Worm (Caenorhabditis elegans) whole organism, L1 larva: ENCODE measurements around the gene H39E23.2.

Experiments
- C04F5.9 ChIP-seq: sonication (generic microtip); optimal IDR thresholded peaks from 2 replicates; lab custom pipeline; 2016; ENCODE audit warnings: missing genetic modification characterization, missing compliant biosample characterization
- C16A3.4 ChIP-seq: fragments of 150-350 bp; optimal IDR thresholded peaks from 2 replicates; lab custom pipeline; 2014; ENCODE audit warnings: missing biosample characterization, missing genetic modification characterization
- C34B4.2 ChIP-seq: sonication (generic microtip); optimal IDR thresholded peaks from 2 replicates; lab custom pipeline; 2017; ENCODE audit warnings: mild to moderate bottlenecking, missing genetic modification characterization, missing compliant biosample characterization
- F16B12.6 ChIP-seq: fragments of 150-350 bp; optimal IDR thresholded peaks from 2 replicates; lab custom pipeline; 2014; ENCODE audit warnings: missing biosample characterization, missing genetic modification characterization
- alr-1 ChIP-seq: fragments of 200-800 bp; sonication (Bioruptor generic); optimal IDR thresholded peaks from 2 replicates; lab custom pipeline; 2018; ENCODE audit warnings: borderline replicate concordance, mild to moderate bottlenecking, missing genetic modification characterization, missing compliant biosample characterization
- blmp-1 ChIP-seq: fragments of 150-350 bp; optimal IDR thresholded peaks from 2 replicates; lab custom pipeline; 2014; ENCODE audit warnings: missing biosample characterization, missing genetic modification characterization
- ceh-82 ChIP-seq, 3 experiments: fragments of 150-350 bp in 1 of 3; sonication (generic microtip) in 2 of 3; optimal IDR thresholded peaks; 2 replicates each; lab custom pipeline; 2014 to 2017; ENCODE audit warnings: missing biosample characterization in 3 of 3, missing genetic modification characterization in 3 of 3
- ceh-90 ChIP-seq: sonication (generic microtip); optimal IDR thresholded peaks from 2 replicates; lab custom pipeline; 2016; ENCODE audit warnings: missing genetic modification characterization, missing compliant biosample characterization
- ces-1 ChIP-seq: fragments of 150-350 bp; optimal IDR thresholded peaks from 2 replicates; lab custom pipeline; 2014; ENCODE audit warnings: missing biosample characterization, missing genetic modification reagents, missing genetic modification characterization
- dpl-1 ChIP-seq, 3 experiments: fragments of 150-350 bp in 2 of 3; sonication (generic microtip) in 1 of 3; optimal IDR thresholded peaks; 2 replicates each; lab custom pipeline; 2014 to 2017; ENCODE audit warnings: missing biosample characterization in 3 of 3, missing genetic modification characterization in 3 of 3, missing genetic modification reagents in 3 of 3
- dsc-1 ChIP-seq: sonication (generic microtip); optimal IDR thresholded peaks from 2 replicates; lab custom pipeline; 2016; ENCODE audit warnings: mild to moderate bottlenecking, missing genetic modification characterization, missing compliant biosample characterization
- efl-1 ChIP-seq, 4 experiments: fragments of 150-350 bp; optimal IDR thresholded peaks in 3 of 4; peaks in 1 of 4; 1 replicate in 1 of 4; 2 replicates in 3 of 4; lab custom pipeline; 2014; ENCODE audit warnings: missing biosample characterization in 2 of 4, missing genetic modification characterization in 2 of 4, missing genetic modification reagents in 2 of 4
- egl-13 ChIP-seq: sonication (generic microtip); optimal IDR thresholded peaks from 2 replicates; lab custom pipeline; 2016; ENCODE audit warnings: missing genotype, missing genetic modification reagents, missing genetic modification characterization, missing compliant biosample characterization
- egl-27 ChIP-seq, 2 experiments: fragments of 150-350 bp in 1 of 2; sonication (generic microtip); optimal IDR thresholded peaks; 3 replicates each; lab custom pipeline; 2017 to 2018; ENCODE audit warnings: missing biosample characterization in 2 of 2, missing genetic modification characterization in 2 of 2, missing genetic modification reagents in 2 of 2
- elt-3 ChIP-seq, 6 experiments: fragments of 150-350 bp in 1 of 6; sonication (generic microtip); optimal IDR thresholded peaks; 2 replicates each; lab custom pipeline; 2017 to 2018; ENCODE audit warnings: missing biosample characterization in 6 of 6, missing genetic modification characterization in 6 of 6, inconsistent platforms in 1 of 6
- ets-5 ChIP-seq: fragments of 200-800 bp; sonication (Bioruptor generic); IDR thresholded peaks from 2 replicates; pipeline ENCODE4 v1.3.6; 2022; ENCODE audit warnings: missing genetic modification characterization, missing compliant biosample characterization
- fos-1 ChIP-seq: fragments of 150-350 bp; optimal IDR thresholded peaks from 2 replicates; lab custom pipeline; 2014; ENCODE audit warnings: missing biosample characterization, missing genetic modification characterization
- grh-1 ChIP-seq: fragments of 200-800 bp; sonication (Bioruptor generic); IDR thresholded peaks from 2 replicates; pipeline ENCODE4 v1.3.6; 2022; ENCODE audit warnings: missing genetic modification reagents, missing genetic modification characterization, missing compliant biosample characterization
- hlh-17 ChIP-seq: fragments of 200-800 bp; sonication (Bioruptor generic); optimal IDR thresholded peaks from 2 replicates; lab custom pipeline; 2018; ENCODE audit warnings: missing genetic modification characterization, mild to moderate bottlenecking, missing compliant biosample characterization, moderate library complexity, borderline replicate concordance
- jun-1 ChIP-seq: fragments of 150-350 bp; optimal IDR thresholded peaks from 2 replicates; lab custom pipeline; 2014; ENCODE audit warnings: missing biosample characterization, missing genetic modification reagents, missing genetic modification characterization
- lin-13 ChIP-seq: fragments of 150-350 bp; optimal IDR thresholded peaks from 2 replicates; lab custom pipeline; 2014; ENCODE audit warnings: missing biosample characterization, missing genetic modification reagents, missing genetic modification characterization
- lin-14 ChIP-seq: fragments of 200-800 bp; sonication (Bioruptor generic); optimal IDR thresholded peaks from 2 replicates; lab custom pipeline; 2018; ENCODE audit warnings: mild to moderate bottlenecking, missing genetic modification characterization, moderate library complexity, missing compliant biosample characterization
- lin-35 ChIP-seq, 2 experiments: fragments of 150-350 bp; optimal IDR thresholded peaks; 2 replicates each; lab custom pipeline; 2014; ENCODE audit warnings: missing biosample characterization in 2 of 2, missing genetic modification characterization in 2 of 2, missing genetic modification reagents in 2 of 2
- lir-3 ChIP-seq: sonication (generic microtip); optimal IDR thresholded peaks from 2 replicates; lab custom pipeline; 2016; ENCODE audit warnings: mild to moderate bottlenecking, missing genetic modification characterization, moderate library complexity, missing compliant biosample characterization; ENCODE audit not compliant: poor library complexity
- lsy-2 ChIP-seq, 2 experiments: fragments of 150-350 bp; optimal IDR thresholded peaks; 2 replicates each; lab custom pipeline; 2014; ENCODE audit warnings: missing biosample characterization in 2 of 2, missing genetic modification characterization in 2 of 2
- mdl-1 ChIP-seq, 2 experiments: fragments of 150-350 bp; optimal IDR thresholded peaks; 2 replicates each; lab custom pipeline; 2014 to 2017; ENCODE audit warnings: missing biosample characterization in 2 of 2, missing genetic modification characterization in 2 of 2, inconsistent platforms in 1 of 2
- mef-2 ChIP-seq: fragments of 150-350 bp; optimal IDR thresholded peaks from 2 replicates; lab custom pipeline; 2014; ENCODE audit warnings: missing biosample characterization, missing genetic modification characterization
- nhr-11 ChIP-seq: fragments of 150-350 bp; optimal IDR thresholded peaks from 2 replicates; lab custom pipeline; 2014; ENCODE audit warnings: missing biosample characterization, missing genetic modification characterization
- nhr-20 ChIP-seq: sonication (generic microtip); optimal IDR thresholded peaks from 2 replicates; lab custom pipeline; 2016; ENCODE audit warnings: mild to moderate bottlenecking, missing genetic modification characterization, missing compliant biosample characterization
- nhr-237 ChIP-seq: fragments of 150-350 bp; optimal IDR thresholded peaks from 2 replicates; lab custom pipeline; 2014; ENCODE audit warnings: missing biosample characterization, missing genetic modification characterization
- nhr-28 ChIP-seq: fragments of 150-350 bp; optimal IDR thresholded peaks from 2 replicates; lab custom pipeline; 2014; ENCODE audit warnings: missing biosample characterization, missing genetic modification characterization
- nhr-47 ChIP-seq: sonication (generic microtip); optimal IDR thresholded peaks from 2 replicates; lab custom pipeline; 2016; ENCODE audit warnings: mild to moderate bottlenecking, missing genetic modification characterization, moderate library complexity, missing compliant biosample characterization
- nhr-76 ChIP-seq: sonication (generic microtip); optimal IDR thresholded peaks from 2 replicates; lab custom pipeline; 2017; ENCODE audit warnings: missing biosample characterization, missing genetic modification characterization
- nhr-85 ChIP-seq: sonication (generic microtip); peaks from one replicate; lab custom pipeline; 2016; ENCODE audit warnings: missing genetic modification characterization, inconsistent platforms, missing compliant biosample characterization
- pqm-1 ChIP-seq: sonication (generic microtip); optimal IDR thresholded peaks from 3 replicates; lab custom pipeline; 2017; ENCODE audit warnings: missing biosample characterization, missing genetic modification characterization
- rnt-1 ChIP-seq: sonication (generic microtip); optimal IDR thresholded peaks from 2 replicates; lab custom pipeline; 2016; ENCODE audit warnings: mild to moderate bottlenecking, missing genetic modification characterization, moderate library complexity, missing compliant biosample characterization
- snpc-4 ChIP-seq: fragments of 150-350 bp; optimal IDR thresholded peaks from 2 replicates; lab custom pipeline; 2014; ENCODE audit warnings: missing biosample characterization, missing genetic modification characterization
- snu-23 ChIP-seq: sonication (generic microtip); optimal IDR thresholded peaks from 2 replicates; lab custom pipeline; 2016; ENCODE audit warnings: missing genetic modification characterization, missing compliant biosample characterization
- sptf-1 ChIP-seq: fragments of 150-350 bp; optimal IDR thresholded peaks from 2 replicates; lab custom pipeline; 2014; ENCODE audit warnings: missing biosample characterization, missing genetic modification characterization
- sup-37 ChIP-seq: fragments of 200-800 bp; sonication (Bioruptor generic); optimal IDR thresholded peaks from 2 replicates; lab custom pipeline; 2018; ENCODE audit warnings: mild to moderate bottlenecking, missing genetic modification characterization, missing compliant biosample characterization
- swsn-7 ChIP-seq: sonication (generic microtip); optimal IDR thresholded peaks from 2 replicates; lab custom pipeline; 2016; ENCODE audit warnings: missing genetic modification characterization, missing compliant biosample characterization
- tbx-2 ChIP-seq: sonication (generic microtip); optimal IDR thresholded peaks from 2 replicates; lab custom pipeline; 2016; ENCODE audit warnings: missing genetic modification characterization, missing compliant biosample characterization
- tlp-1 ChIP-seq: fragments of 150-350 bp; optimal IDR thresholded peaks from 2 replicates; lab custom pipeline; 2014; ENCODE audit warnings: missing biosample characterization, missing genetic modification characterization
- unc-130 ChIP-seq: fragments of 150-350 bp; optimal IDR thresholded peaks from 2 replicates; lab custom pipeline; 2017; ENCODE audit warnings: missing biosample characterization, missing genetic modification characterization, inconsistent platforms
- unc-30 ChIP-seq: sonication (generic microtip); optimal IDR thresholded peaks from 2 replicates; lab custom pipeline; 2017; ENCODE audit warnings: missing biosample characterization, missing genetic modification characterization
- unc-62 ChIP-seq: fragments of 150-350 bp; optimal IDR thresholded peaks from 2 replicates; lab custom pipeline; 2014; ENCODE audit warnings: missing biosample characterization, missing genetic modification reagents, missing genetic modification characterization
- unc-98 ChIP-seq: fragments of 200-800 bp; sonication (Bioruptor generic); IDR thresholded peaks from 2 replicates; pipeline ENCODE4 v1.3.6; 2022; ENCODE audit warnings: missing genetic modification characterization, missing compliant biosample characterization
- zag-1 ChIP-seq: fragments of 150-350 bp; optimal IDR thresholded peaks from 2 replicates; lab custom pipeline; 2014; ENCODE audit warnings: missing biosample characterization, missing genetic modification characterization

Gene H39E23.2

DNA sequence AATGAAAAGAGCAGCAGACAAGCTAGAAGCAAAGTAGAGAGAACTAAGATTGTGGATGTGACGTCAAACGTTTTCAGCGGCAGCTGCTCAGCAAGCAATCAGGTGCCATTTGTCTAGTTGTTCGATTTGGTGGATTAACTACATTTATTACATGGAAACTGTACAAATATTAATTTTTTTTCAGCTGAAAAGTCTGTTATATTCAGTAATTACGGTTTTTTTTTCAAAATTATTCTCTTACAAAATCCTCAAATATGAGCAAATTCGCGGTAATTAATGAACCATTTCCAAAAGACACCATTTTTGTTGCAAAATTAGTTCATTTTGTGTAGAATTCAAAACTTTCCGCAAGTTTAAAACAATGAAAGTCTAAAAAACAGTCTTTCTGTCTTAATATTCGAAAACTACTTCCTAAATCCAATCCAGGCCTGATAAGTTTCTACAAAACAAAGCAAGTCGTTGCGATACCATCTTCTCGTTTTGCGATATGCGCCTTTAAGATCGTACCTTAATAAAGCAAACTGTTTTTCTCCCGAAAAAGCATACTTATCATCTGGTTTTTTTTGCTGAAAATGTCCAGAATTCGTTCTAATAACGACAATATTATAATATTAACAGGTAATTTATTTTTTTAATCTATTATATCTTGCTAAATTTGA, 19.7 kb upstream of the H39E23.2 start, which contains the start of the genes D1086.5 and him-5:
TSS of gene D1086.5 (minus strand) at position 51 of the 659 bp plus-strand sequence.
TSS of gene him-5 (plus strand) at position 118 of the 659 bp plus-strand sequence.
- TF ChIP-seq rnt-1 (peak; percentile 17), unc-98 (GFP tag; lab: Robert Waterston, UW) (no peak), unc-130 (peak; percentile 8), C04F5.9 (tag; lab: Kevin White, UChicago) (no peak), nhr-28 (tag; lab: Kevin White, UChicago) (no peak), hlh-17 (GFP tag; lab: Kevin White, UChicago) (no peak)
- TF ChIP-seq, all 84 proteins: peak for 2

DNA sequence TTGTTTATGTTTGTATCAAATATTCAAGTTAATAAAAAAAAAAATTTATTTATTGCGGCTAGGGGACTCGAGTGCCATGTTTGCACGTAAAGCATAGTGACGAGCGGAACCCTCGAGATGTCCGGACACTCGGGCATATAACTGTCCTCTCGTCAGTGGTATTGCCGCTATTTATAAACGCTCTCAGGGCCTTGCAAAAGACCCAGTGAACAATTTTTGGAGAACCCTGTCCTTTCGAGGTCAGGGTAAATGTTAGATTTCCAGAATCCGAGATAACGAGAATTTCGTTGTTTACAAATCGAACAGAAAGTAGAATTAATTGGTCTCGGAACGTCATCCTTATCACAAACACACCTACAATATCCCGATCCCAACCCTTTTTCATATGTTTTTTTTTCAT, 17.7 kb upstream of the H39E23.2 start, which contains the start of gene D1086.3:
TSS of gene D1086.3 (plus strand) at position 390 of the 400 bp plus-strand sequence.
- no peak for TF ChIP-seq dpl-1 (GFP tag; optimal IDR thresholded peaks at IDR 0.05; lab: Kevin White, UChicago)
- TF ChIP-seq nhr-237, result no peak
- peak; percentile 17 to 47 for TF ChIP-seq efl-1 (optimal IDR thresholded peaks at IDR 0.05; lab: Kevin White, UChicago)
- peak in 1 of 2 experiments; percentile 92 for TF ChIP-seq efl-1 (GFP tag; optimal IDR thresholded peaks at IDR 0.05 in 1 of 2; lab: Kevin White, UChicago)
- peak; percentile 72 for TF ChIP-seq nhr-47 (tag; lab: Kevin White, UChicago)
- TF ChIP-seq sptf-1 (tag; lab: Kevin White, UChicago), result no peak
- no peak for TF ChIP-seq lin-13
- no peak for TF ChIP-seq nhr-28 (tag; lab: Kevin White, UChicago)
- TF ChIP-seq nhr-20, result peak; percentile 51
- TF ChIP-seq alr-1 (tag; lab: Kevin White, UChicago), result no peak
- TF ChIP-seq ces-1, result no peak
- TF ChIP-seq unc-30 (tag; lab: Kevin White, UChicago), result no peak
- no peak for TF ChIP-seq mdl-1 (tag; optimal IDR thresholded peaks at IDR 0.05; lab: Kevin White, UChicago)
- TF ChIP-seq F16B12.6 (tag; lab: Kevin White, UChicago), result no peak
- TF ChIP-seq lir-3 (tag; lab: Kevin White, UChicago), result no peak
- TF ChIP-seq unc-62 (GFP tag; lab: Kevin White, UChicago), result no peak
- peak; percentile 82 for TF ChIP-seq rnt-1
- peak; percentile 87 for TF ChIP-seq nhr-85 (tag; lab: Kevin White, UChicago)
- no peak for TF ChIP-seq ets-5 (GFP tag; lab: Robert Waterston, UW)
- TF ChIP-seq C16A3.4 (tag; lab: Kevin White, UChicago), result no peak
- TF ChIP-seq lin-35 (GFP tag; optimal IDR thresholded peaks at IDR 0.05; lab: Kevin White, UChicago), result no peak
- TF ChIP-seq tlp-1 (tag; lab: Kevin White, UChicago), result no peak
- TF ChIP-seq fos-1 (tag; lab: Kevin White, UChicago), result no peak
- TF ChIP-seq nhr-11 (tag; lab: Kevin White, UChicago), result no peak
- no peak for TF ChIP-seq unc-130
- no peak for TF ChIP-seq mef-2 (tag; lab: Kevin White, UChicago)
- peak in 1 of 2 experiments; percentile 42 for TF ChIP-seq lsy-2 (tag; optimal IDR thresholded peaks at IDR 0.05; lab: Kevin White, UChicago)
- TF ChIP-seq snu-23 (GFP tag; lab: Kevin White, UChicago), result peak; percentile 48
- TF ChIP-seq pqm-1 (tag; lab: Kevin White, UChicago), result no peak
- TF ChIP-seq sup-37 (GFP tag; lab: Kevin White, UChicago), result no peak
- TF ChIP-seq egl-27 (tag; optimal IDR thresholded peaks at IDR 0.05; lab: Kevin White, UChicago), result no peak
- peak in 1 of 6 experiments; percentile 7 for TF ChIP-seq elt-3 (tag; optimal IDR thresholded peaks at IDR 0.05; lab: Kevin White, UChicago)
- no peak for TF ChIP-seq blmp-1
- TF ChIP-seq lin-14 (GFP tag; lab: Kevin White, UChicago), result peak; percentile 4
- TF ChIP-seq ceh-90, result no peak
- no peak for TF ChIP-seq nhr-76
- TF ChIP-seq unc-98 (GFP tag; lab: Robert Waterston, UW), result no peak
- peak; percentile 65 for TF ChIP-seq swsn-7
- TF ChIP-seq zag-1, result no peak
- no peak for TF ChIP-seq egl-13 (tag; lab: Kevin White, UChicago)
- TF ChIP-seq ceh-82 (tag; optimal IDR thresholded peaks at IDR 0.05; lab: Kevin White, UChicago), result no peak
- no peak for TF ChIP-seq C34B4.2
- peak; percentile 31 for TF ChIP-seq tbx-2
- TF ChIP-seq grh-1 (GFP tag; lab: Robert Waterston, UW), result peak; percentile 53; the same call in 1 of the 2 replicates
- peak; percentile 47 for TF ChIP-seq dsc-1 (tag; lab: Kevin White, UChicago)
- peak; percentile 98 for TF ChIP-seq snpc-4
- TF ChIP-seq jun-1, result no peak
- no peak for TF ChIP-seq C04F5.9 (tag; lab: Kevin White, UChicago)
